Worm (Caenorhabditis elegans) whole organism, L4/young adult: ENCODE measurements around the gene C49F5.5.

Source experiments
- W03F9.2 ChIP-seq: fragments of 150-350 bp; optimal IDR thresholded peaks from 2 replicates; lab custom pipeline; 2014; ENCODE audit warnings: missing biosample characterization, missing genetic modification characterization
- him-1 ChIP-seq: sonication (generic microtip); optimal IDR thresholded peaks from 2 replicates; lab custom pipeline; 2016; ENCODE audit warnings: missing genotype, missing genetic modification reagents, missing genetic modification characterization, missing compliant biosample characterization

- no peak for TF ChIP-seq W03F9.2 (tag; lab: Kevin White, UChicago)
- TF ChIP-seq him-1 (tag; lab: Kevin White, UChicago) = no peak
These were observed 50.1 kb downstream of the C49F5.5 start for ce11 chrX:12036114-12036513.
